Worm (Caenorhabditis elegans) whole organism, young adult: ENCODE results near the gene fbxb-107.

Experiments
- B0019.2 ChIP-seq: fragments of 200-800 bp; sonication (Bioruptor generic); conservative IDR thresholded peaks from 2 replicates; pipeline ENCODE4 v1.3.6; 2022; ENCODE audit warnings: missing genetic modification reagents, missing genetic modification characterization, missing compliant biosample characterization
- F33H1.4 ChIP-seq: fragments of 200-800 bp; sonication (Bioruptor generic); IDR thresholded peaks from 2 replicates; pipeline ENCODE4 v1.3.6; 2022; ENCODE audit warnings: missing genetic modification reagents, missing genetic modification characterization, missing compliant biosample characterization
- F37B4.10 ChIP-seq: fragments of 200-800 bp; sonication (Bioruptor generic); IDR thresholded peaks from 2 replicates; pipeline ENCODE4 v1.3.6; 2022; ENCODE audit warnings: missing genetic modification characterization, missing compliant biosample characterization
- F39B2.1 ChIP-seq: fragments of 200-800 bp; sonication (Bioruptor generic); IDR thresholded peaks from 2 replicates; pipeline ENCODE4 v1.3.6; 2022; ENCODE audit warnings: missing genetic modification reagents, missing genetic modification characterization, missing compliant biosample characterization
- F57A8.1 ChIP-seq: fragments of 200-800 bp; sonication (Bioruptor generic); optimal IDR thresholded peaks from 2 replicates; lab custom pipeline; 2018; ENCODE audit warnings: mild to moderate bottlenecking, missing genetic modification characterization, moderate library complexity, missing compliant biosample characterization
- K12H6.12 ChIP-seq: fragments of 200-800 bp; sonication (Bioruptor generic); optimal IDR thresholded peaks from 2 replicates; lab custom pipeline; 2018; ENCODE audit warnings: mild to moderate bottlenecking, missing genetic modification characterization, missing compliant biosample characterization
- T26A5.8 ChIP-seq: sonication (generic microtip); optimal IDR thresholded peaks from 2 replicates; lab custom pipeline; 2016; ENCODE audit warnings: missing genetic modification characterization, missing compliant biosample characterization
- akir-1 ChIP-seq: fragments of 200-800 bp; sonication (Bioruptor generic); optimal IDR thresholded peaks from 2 replicates; lab custom pipeline; 2018; ENCODE audit warnings: mild to moderate bottlenecking, missing genetic modification characterization, moderate library complexity, missing compliant biosample characterization
- ama-1 ChIP-seq, 3 experiments: fragments of 150-350 bp in 1 of 3; sonication (generic microtip) in 2 of 3; optimal IDR thresholded peaks; 2 replicates each; lab custom pipeline; 2014 to 2018; ENCODE audit warnings: missing biosample characterization in 2 of 3, missing genetic modification characterization in 2 of 3, missing genetic modification reagents in 2 of 3
- aptf-3 ChIP-seq: fragments of 200-800 bp; sonication (Bioruptor generic); IDR thresholded peaks from 2 replicates; pipeline ENCODE4 v1.3.6; 2022; ENCODE audit warnings: missing genetic modification characterization, missing compliant biosample characterization
- atf-7 ChIP-seq: sonication (generic microtip); optimal IDR thresholded peaks from 2 replicates; lab custom pipeline; 2017; ENCODE audit warnings: mild to moderate bottlenecking, missing genetic modification characterization, missing compliant biosample characterization
- attf-3 ChIP-seq: fragments of 200-800 bp; sonication (Bioruptor generic); conservative IDR thresholded peaks from 2 replicates; pipeline ENCODE4 v1.3.6; 2022; ENCODE audit warnings: missing genetic modification reagents, missing genetic modification characterization, missing compliant biosample characterization
- attf-6 ChIP-seq: fragments of 200-800 bp; sonication (Bioruptor generic); IDR thresholded peaks from 2 replicates; pipeline ENCODE4 v1.3.6; 2022; ENCODE audit warnings: missing genetic modification reagents, missing genetic modification characterization, missing compliant biosample characterization
- cebp-1 ChIP-seq, 2 experiments: fragments of 200-800 bp in 1 of 2; sonication (Bioruptor generic) in 1 of 2; sonication (generic microtip) in 1 of 2; IDR thresholded peaks in 1 of 2; optimal IDR thresholded peaks in 1 of 2; 2 replicates each; pipeline versions ENCODE4 v1.3.6 to Lab custom; 2017 to 2022; ENCODE audit warnings: missing compliant biosample characterization in 2 of 2, missing genetic modification characterization in 2 of 2, mild to moderate bottlenecking in 1 of 2, missing genetic modification reagents in 1 of 2, moderate library complexity in 1 of 2
- ceh-100 ChIP-seq: fragments of 200-800 bp; sonication (Bioruptor generic); IDR thresholded peaks from 2 replicates; pipeline ENCODE4 v1.3.6; 2022; ENCODE audit warnings: missing genetic modification reagents, missing genetic modification characterization, missing compliant biosample characterization
- dox-1 ChIP-seq: fragments of 200-800 bp; sonication (Bioruptor generic); IDR thresholded peaks from 2 replicates; pipeline ENCODE4 v1.3.6; 2022; ENCODE audit warnings: missing genetic modification reagents, missing genetic modification characterization, missing compliant biosample characterization
- dpff-1 ChIP-seq: sonication (generic microtip); optimal IDR thresholded peaks from 2 replicates; lab custom pipeline; 2017; ENCODE audit warnings: mild to moderate bottlenecking, missing genetic modification characterization, missing compliant biosample characterization
- efl-1 ChIP-seq: fragments of 150-350 bp; optimal IDR thresholded peaks from 2 replicates; lab custom pipeline; 2014; ENCODE audit warnings: missing biosample characterization, missing genetic modification reagents, missing genetic modification characterization
- ekl-4 ChIP-seq: fragments of 200-800 bp; sonication (Bioruptor generic); IDR thresholded peaks from 2 replicates; pipeline ENCODE4 v1.3.6; 2022; ENCODE audit warnings: missing genetic modification reagents, missing genetic modification characterization, missing compliant biosample characterization
- gei-17 ChIP-seq: fragments of 200-800 bp; sonication (Bioruptor generic); optimal IDR thresholded peaks from 2 replicates; lab custom pipeline; 2018; ENCODE audit warnings: mild to moderate bottlenecking, missing genetic modification characterization, missing compliant biosample characterization
- him-1 ChIP-seq: sonication (generic microtip); optimal IDR thresholded peaks from 2 replicates; lab custom pipeline; 2016; ENCODE audit warnings: missing genotype, missing genetic modification reagents, missing genetic modification characterization, missing compliant biosample characterization
- hlh-12 ChIP-seq: sonication (generic microtip); optimal IDR thresholded peaks from 2 replicates; lab custom pipeline; 2016; ENCODE audit warnings: missing genetic modification characterization, missing compliant biosample characterization
- hrde-1 ChIP-seq: sonication (generic microtip); optimal IDR thresholded peaks from 2 replicates; lab custom pipeline; 2016; ENCODE audit warnings: missing genetic modification characterization, mild to moderate bottlenecking, missing compliant biosample characterization, moderate library complexity, missing genotype, missing genetic modification reagents, borderline replicate concordance
- hsf-1 ChIP-seq: fragments of 200-800 bp; sonication (Bioruptor generic); IDR thresholded peaks from 2 replicates; pipeline ENCODE4 v1.3.6; 2022; ENCODE audit warnings: missing genetic modification reagents, missing genetic modification characterization, missing compliant biosample characterization
- let-526 ChIP-seq: fragments of 200-800 bp; sonication (Bioruptor generic); IDR thresholded peaks from 2 replicates; pipeline ENCODE4 v1.3.6; 2022; ENCODE audit warnings: missing genetic modification reagents, missing genetic modification characterization, missing compliant biosample characterization
- lin-35 ChIP-seq, 3 experiments: fragments of 150-350 bp in 2 of 3; sonication (generic microtip) in 1 of 3; optimal IDR thresholded peaks; 2 replicates each; lab custom pipeline; 2014 to 2018; ENCODE audit warnings: missing biosample characterization in 3 of 3, missing genetic modification characterization in 3 of 3, missing genetic modification reagents in 3 of 3
- lin-40 ChIP-seq: sonication (generic microtip); optimal IDR thresholded peaks from 2 replicates; lab custom pipeline; 2016; ENCODE audit warnings: missing genetic modification characterization, mild to moderate bottlenecking, missing compliant biosample characterization, missing genotype, missing genetic modification reagents
- lsl-1 ChIP-seq: fragments of 200-800 bp; sonication (Bioruptor generic); optimal IDR thresholded peaks from 2 replicates; lab custom pipeline; 2018; ENCODE audit warnings: mild to moderate bottlenecking, missing genetic modification characterization, moderate library complexity, missing compliant biosample characterization
- madf-8 ChIP-seq: fragments of 200-800 bp; sonication (Bioruptor generic); conservative IDR thresholded peaks from 2 replicates; pipeline ENCODE4 v1.3.6; 2022; ENCODE audit warnings: missing genetic modification reagents, missing genetic modification characterization, missing compliant biosample characterization
- mcd-1 ChIP-seq: fragments of 200-800 bp; sonication (Bioruptor generic); IDR thresholded peaks from 2 replicates; pipeline ENCODE4 v1.3.6; 2022; ENCODE audit warnings: missing genetic modification reagents, missing genetic modification characterization, missing compliant biosample characterization
- mes-4 ChIP-seq: sonication (generic microtip); optimal IDR thresholded peaks from 2 replicates; lab custom pipeline; 2016; ENCODE audit warnings: missing genotype, missing genetic modification characterization, missing compliant biosample characterization
- nfya-1 ChIP-seq: sonication (generic microtip); optimal IDR thresholded peaks from 2 replicates; lab custom pipeline; 2017; ENCODE audit warnings: antibody characterized with exemption, missing compliant biosample characterization, missing genetic modification characterization, borderline replicate concordance; ENCODE audit not compliant: insufficient read depth
- nhr-179 ChIP-seq: sonication (generic microtip); optimal IDR thresholded peaks from 2 replicates; lab custom pipeline; 2016; ENCODE audit warnings: mild to moderate bottlenecking, missing genetic modification characterization, missing compliant biosample characterization
- nhr-27 ChIP-seq: fragments of 200-800 bp; sonication (Bioruptor generic); optimal IDR thresholded peaks from 2 replicates; lab custom pipeline; 2018; ENCODE audit warnings: mild to moderate bottlenecking, missing genetic modification characterization, moderate library complexity, missing compliant biosample characterization
- nhr-90 ChIP-seq: sonication (generic microtip); optimal IDR thresholded peaks from 2 replicates; lab custom pipeline; 2016; ENCODE audit warnings: missing genotype, mild to moderate bottlenecking, missing genetic modification characterization, missing compliant biosample characterization
- rcor-1 ChIP-seq: fragments of 200-800 bp; sonication (Bioruptor generic); IDR thresholded peaks from 2 replicates; pipeline ENCODE4 v1.3.6; 2022; ENCODE audit warnings: missing genetic modification reagents, missing genetic modification characterization, missing compliant biosample characterization
- repo-1 ChIP-seq: sonication (generic microtip); optimal IDR thresholded peaks from 2 replicates; lab custom pipeline; 2017; ENCODE audit warnings: mild to moderate bottlenecking, missing genetic modification characterization, missing compliant biosample characterization
- sea-2 ChIP-seq: fragments of 200-800 bp; sonication (Bioruptor generic); IDR thresholded peaks from 2 replicates; pipeline ENCODE4 v1.3.6; 2022; ENCODE audit warnings: missing genetic modification characterization, missing compliant biosample characterization
- snpc-4 ChIP-seq, 5 experiments: fragments of 150-350 bp in 1 of 5; sonication (generic microtip) in 4 of 5; optimal IDR thresholded peaks; 2 replicates each; lab custom pipeline; 2014 to 2018; ENCODE audit warnings: missing genetic modification characterization in 5 of 5, missing biosample characterization in 3 of 5, antibody characterized with exemption in 2 of 5, mild to moderate bottlenecking in 2 of 5, missing compliant biosample characterization in 2 of 5, missing genotype in 2 of 5, moderate library complexity in 2 of 5, missing genetic modification reagents in 1 of 5
- unc-130 ChIP-seq: sonication (generic microtip); optimal IDR thresholded peaks from 2 replicates; lab custom pipeline; 2016; ENCODE audit warnings: missing genetic modification reagents, missing genetic modification characterization, missing compliant biosample characterization
- xnd-1 ChIP-seq: sonication (generic microtip); optimal IDR thresholded peaks from 2 replicates; lab custom pipeline; 2016; ENCODE audit warnings: missing genotype, missing genetic modification reagents, missing genetic modification characterization, missing compliant biosample characterization
- ztf-18 ChIP-seq: sonication (generic microtip); optimal IDR thresholded peaks from 2 replicates; lab custom pipeline; 2016; ENCODE audit warnings: missing genotype, mild to moderate bottlenecking, missing genetic modification characterization, missing compliant biosample characterization
- ztf-22 ChIP-seq: fragments of 200-800 bp; sonication (Bioruptor generic); optimal IDR thresholded peaks from 2 replicates; lab custom pipeline; 2018; ENCODE audit warnings: mild to moderate bottlenecking, missing genetic modification characterization, moderate library complexity, missing compliant biosample characterization
- ztf-25 ChIP-seq: fragments of 200-800 bp; sonication (Bioruptor generic); IDR thresholded peaks from 2 replicates; pipeline ENCODE4 v1.3.6; 2022; ENCODE audit warnings: missing genetic modification reagents, missing genetic modification characterization, missing compliant biosample characterization
- ztf-26 ChIP-seq: sonication (generic microtip); optimal IDR thresholded peaks from 2 replicates; lab custom pipeline; 2017; ENCODE audit warnings: missing genetic modification characterization, missing compliant biosample characterization
- ztf-6 ChIP-seq: fragments of 200-800 bp; sonication (Bioruptor generic); IDR thresholded peaks from 2 replicates; pipeline ENCODE4 v1.3.6; 2022; ENCODE audit warnings: missing genetic modification reagents, missing genetic modification characterization, missing compliant biosample characterization

fbxb-107 gene

ce11 chrII:2751278-2751677 lies 7.3 kb upstream of the fbxb-107 start (continued):
- TF ChIP-seq T26A5.8 (tag; lab: Kevin White, UChicago), result no peak
- no peak for TF ChIP-seq atf-7 (tag; lab: Kevin White, UChicago)
- TF ChIP-seq let-526, result no peak
- TF ChIP-seq lin-35 (GFP tag; optimal IDR thresholded peaks at IDR 0.05; lab: Kevin White, UChicago), result no peak
- no peak for TF ChIP-seq cebp-1 (GFP tag; IDR thresholded peaks at IDR 0.05; lab: Robert Waterston, UW)
- TF ChIP-seq cebp-1 (tag; optimal IDR thresholded peaks at IDR 0.05; lab: Kevin White, UChicago), result no peak
- no peak for TF ChIP-seq lin-40 (tag; lab: Kevin White, UChicago)
- TF ChIP-seq sea-2 (GFP tag; lab: Robert Waterston, UW), result no peak
- no peak for TF ChIP-seq madf-8 (GFP tag; lab: Robert Waterston, UW)
- TF ChIP-seq mes-4 (tag; lab: Kevin White, UChicago), result no peak
- TF ChIP-seq efl-1, result no peak
- TF ChIP-seq ekl-4 (GFP tag; lab: Robert Waterston, UW), result 0 out of 2 replicates have a peak, but pooled peaks have one; percentile 21
- TF ChIP-seq hsf-1 (GFP tag; lab: Robert Waterston, UW), result no peak
- TF ChIP-seq him-1 (tag; lab: Kevin White, UChicago), result no peak
- peak; percentile 19 for TF ChIP-seq hrde-1 (tag; lab: Kevin White, UChicago)
- TF ChIP-seq ztf-18, result no peak
- no peak for TF ChIP-seq F37B4.10 (GFP tag; lab: Robert Waterston, UW)
- no peak for TF ChIP-seq akir-1 (GFP tag; lab: Kevin White, UChicago)
- no peak for TF ChIP-seq gei-17
- TF ChIP-seq attf-6, result no peak

- TF ChIP-seq nhr-179 (tag; lab: Kevin White, UChicago) (no peak), lsl-1 (GFP tag; lab: Kevin White, UChicago) (peak; percentile 13), ztf-25 (GFP tag; lab: Robert Waterston, UW) (no peak), dpff-1 (tag; lab: Kevin White, UChicago) (no peak), unc-130 (peak; percentile 35), F33H1.4 (GFP tag; lab: Robert Waterston, UW) (peak; percentile 36; the same call in 1 of the 2 replicates), snpc-4 (GFP tag; optimal IDR thresholded peaks at IDR 0.05; lab: Kevin White, UChicago) (no peak), snpc-4 (tag; optimal IDR thresholded peaks at IDR 0.05; lab: Kevin White, UChicago) (no peak), rcor-1 (peak; percentile 35; the same call in 1 of the 2 replicates), attf-3 (GFP tag; lab: Robert Waterston, UW) (no peak), ztf-26 (no peak), F39B2.1 (GFP tag; lab: Robert Waterston, UW) (no peak), repo-1 (tag; lab: Kevin White, UChicago) (no peak), hsf-1 (GFP tag; lab: Robert Waterston, UW) (no peak), T26A5.8 (tag; lab: Kevin White, UChicago) (no peak), hrde-1 (tag; lab: Kevin White, UChicago) (no peak), K12H6.12 (peak; percentile 31), atf-7 (tag; lab: Kevin White, UChicago) (no peak), aptf-3 (GFP tag; lab: Robert Waterston, UW) (no peak), dox-1 (GFP tag; lab: Robert Waterston, UW) (peak; percentile 63; the same call in 1 of the 2 replicates), lin-40 (tag; lab: Kevin White, UChicago) (no peak), ztf-22 (GFP tag; lab: Kevin White, UChicago) (no peak), nhr-27 (tag; lab: Kevin White, UChicago) (no peak), F57A8.1 (GFP tag; lab: Kevin White, UChicago) (no peak), ceh-100 (peak; percentile 38), B0019.2 (no peak), ama-1 (optimal IDR thresholded peaks at IDR 0.05; lab: Kevin White, UChicago) (no peak), ama-1 (GFP tag; optimal IDR thresholded peaks at IDR 0.05; lab: Kevin White, UChicago) (no peak), madf-8 (GFP tag; lab: Robert Waterston, UW) (peak; percentile 23), hlh-12 (no peak), xnd-1 (tag; lab: Kevin White, UChicago) (no peak), nhr-90 (no peak), attf-6 (no peak), ztf-6 (GFP tag; lab: Robert Waterston, UW) (no peak), nfya-1 (tag; lab: Kevin White, UChicago) (no peak), mcd-1 (GFP tag; lab: Robert Waterston, UW) (peak; percentile 96)
These were observed 6.0 kb upstream of the fbxb-107 start, which contains the start of gene F29A7.6 for ce11 chrII:2752536-2752935. Gene F29A7.6, minus strand, starts transcription at chrII:2752611.
